Worm (Caenorhabditis elegans): ENCODE measurements around the gene F14H3.12.

DNA sequence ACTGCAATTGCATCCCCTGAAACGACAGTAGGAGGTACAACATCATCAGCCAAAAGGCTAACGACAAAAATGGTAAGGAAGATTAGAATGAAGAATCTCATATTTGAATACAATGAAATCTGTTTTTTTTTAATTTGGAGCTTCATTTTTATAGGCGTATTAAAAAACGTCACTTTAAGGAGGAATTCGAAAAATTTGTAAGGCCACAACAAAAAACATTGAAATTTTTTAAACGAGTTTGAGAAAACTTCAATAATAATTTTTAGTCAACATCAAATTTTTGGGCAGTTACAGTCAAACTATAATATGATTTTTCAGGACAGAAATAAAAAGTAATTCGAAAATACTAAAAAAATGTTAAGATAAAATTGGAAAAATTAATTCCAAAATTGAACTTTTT is 12.3 kb downstream of the F14H3.12 start, which contains the start of gene F14H3.14:
- TF ChIP-seq nhr-11 (tag; optimal IDR thresholded peaks at IDR 0.05): no peak
- no peak for TF ChIP-seq lsy-2 (tag; optimal IDR thresholded peaks at IDR 0.05)
- no peak for TF ChIP-seq fos-1 (tag; optimal IDR thresholded peaks at IDR 0.05)
- no peak for TF ChIP-seq lin-39 (tag; optimal IDR thresholded peaks at IDR 0.05)
- TF ChIP-seq lin-11 (tag; optimal IDR thresholded peaks at IDR 0.05): no peak
- TF ChIP-seq sem-4 (tag; optimal IDR thresholded peaks at IDR 0.05): no peak
- no peak for TF ChIP-seq blmp-1 (tag; optimal IDR thresholded peaks at IDR 0.05; ENCODE audit: insufficient read depth)
- no peak for TF ChIP-seq nhr-77 (tag; optimal IDR thresholded peaks at IDR 0.05)
- no peak for TF ChIP-seq aly-2 (tag; optimal IDR thresholded peaks at IDR 0.05)
- TF ChIP-seq R02D3.7 (tag; optimal IDR thresholded peaks at IDR 0.05): no peak

All from whole organism, L2 larva.